Fruit fly (Drosophila melanogaster) Kc167 (cell line): Measurements from ENCODE around the gene swa.

ENCODE experiments used
- Sin3A ChIP-seq: fragments of >200 bp; optimal IDR thresholded peaks from 2 replicates; lab custom pipeline; 2018; ENCODE audit warnings: missing external identifiers
- psq ChIP-seq: fragments of >200 bp; optimal IDR thresholded peaks from 2 replicates; lab custom pipeline; 2017; ENCODE audit warnings: missing external identifiers

dm6 chrX:6355090-6355679 lies 10.3 kb downstream of the swa start:
- TF ChIP-seq psq (lab: Kevin White, UChicago) (no peak), Sin3A (lab: Kevin White, UChicago) (no peak)
